Fruit fly (Drosophila melanogaster): ENCODE measurements around the gene CG31174.

DNA sequence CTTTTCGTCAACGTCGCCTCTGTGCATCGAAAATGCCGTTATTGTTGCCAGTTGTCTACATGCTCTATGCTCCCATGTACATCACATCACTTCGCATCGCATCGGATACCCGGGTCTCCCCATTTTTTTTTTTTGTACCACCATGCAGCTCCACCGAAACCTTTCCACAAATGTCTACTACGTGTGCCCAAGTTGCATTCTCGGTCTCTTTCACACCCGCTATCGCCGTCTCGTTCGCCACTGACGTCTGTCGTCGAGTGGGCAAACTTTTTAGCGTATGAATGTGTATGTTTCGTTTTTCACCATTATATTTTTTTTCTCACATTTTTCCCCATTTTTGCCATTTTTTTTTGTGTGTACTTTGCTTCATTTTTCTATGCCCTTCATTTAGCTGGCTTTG, 23.1 kb upstream of the CG31174 start:
- TF ChIP-seq topi (GFP tag; optimal IDR thresholded peaks at IDR 0.05) (no peak), dsx (GFP tag; optimal IDR thresholded peaks at IDR 0.05; ENCODE audit: poor library complexity, severe bottlenecking) (peak; percentile 17), CG8319 (GFP tag; optimal IDR thresholded peaks at IDR 0.05) (no peak), Hr4 (GFP tag; optimal IDR thresholded peaks at IDR 0.05) (no peak), Hr39 (GFP tag; optimal IDR thresholded peaks at IDR 0.05) (no peak), Blimp-1 (GFP tag; optimal IDR thresholded peaks at IDR 0.05) (no peak), esn (GFP tag; optimal IDR thresholded peaks at IDR 0.05) (no peak), dac (GFP tag; optimal IDR thresholded peaks at IDR 0.05) (no peak), CG6276 (GFP tag; optimal IDR thresholded peaks at IDR 0.05) (no peak), CG1621 (tag; optimal IDR thresholded peaks at IDR 0.05) (peak; percentile 21), Gug (GFP tag; IDR thresholded peaks at IDR 0.05) (no peak), OdsH (GFP tag; optimal IDR thresholded peaks at IDR 0.05) (no peak), CG15336 (GFP tag; IDR thresholded peaks at IDR 0.05) (no peak)

All from whole organism, prepupa.